Worm (Caenorhabditis elegans) whole organism, mixed stage, embryonic: ENCODE measurements around the gene prp-9.

ENCODE experiments used
- M03D4.4 ChIP-seq: sonication (generic microtip); optimal IDR thresholded peaks from 2 replicates; lab custom pipeline; 2017; ENCODE audit warnings: mild to moderate bottlenecking, missing genetic modification characterization, missing compliant biosample characterization
- blmp-1 ChIP-seq: fragments of 150-350 bp; optimal IDR thresholded peaks from 2 replicates; lab custom pipeline; 2014; ENCODE audit warnings: missing biosample characterization, missing genetic modification characterization
- ceh-39 ChIP-seq: fragments of 150-350 bp; optimal IDR thresholded peaks from 2 replicates; lab custom pipeline; 2014; ENCODE audit warnings: missing biosample characterization, missing genetic modification characterization
- ceh-43 ChIP-seq: fragments of 200-800 bp; sonication (Bioruptor generic); optimal IDR thresholded peaks from 2 replicates; lab custom pipeline; 2018; ENCODE audit warnings: mild to moderate bottlenecking, missing genetic modification characterization, moderate library complexity, missing compliant biosample characterization
- ces-1 ChIP-seq: fragments of 150-350 bp; optimal IDR thresholded peaks from 2 replicates; lab custom pipeline; 2014; ENCODE audit warnings: missing biosample characterization, missing genetic modification reagents, missing genetic modification characterization
- cnd-1 ChIP-seq: fragments of 200-800 bp; sonication (Bioruptor generic); optimal IDR thresholded peaks from 2 replicates; lab custom pipeline; 2018; ENCODE audit warnings: mild to moderate bottlenecking, missing genetic modification characterization, missing compliant biosample characterization
- elt-1 ChIP-seq: sonication (generic microtip); optimal IDR thresholded peaks from 2 replicates; lab custom pipeline; 2017; ENCODE audit warnings: missing genetic modification characterization, mild to moderate bottlenecking, missing compliant biosample characterization, antibody characterized with exemption, moderate library complexity, borderline replicate concordance; ENCODE audit not compliant: insufficient read depth
- elt-3 ChIP-seq: fragments of 150-350 bp; optimal IDR thresholded peaks from 2 replicates; lab custom pipeline; 2014; ENCODE audit warnings: missing biosample characterization, missing genetic modification characterization
- flh-1 ChIP-seq: fragments of 200-800 bp; sonication (Bioruptor generic); optimal IDR thresholded peaks from 2 replicates; lab custom pipeline; 2018; ENCODE audit warnings: mild to moderate bottlenecking, missing genetic modification characterization, moderate library complexity, missing compliant biosample characterization
- ham-2 ChIP-seq: fragments of 200-800 bp; sonication (Bioruptor generic); optimal IDR thresholded peaks from 2 replicates; lab custom pipeline; 2018; ENCODE audit warnings: mild to moderate bottlenecking, missing genetic modification characterization, missing compliant biosample characterization
- hlh-1 ChIP-seq: fragments of 150-350 bp; optimal IDR thresholded peaks from 2 replicates; lab custom pipeline; 2014; ENCODE audit warnings: missing biosample characterization, missing genetic modification reagents, missing genetic modification characterization
- lin-13 ChIP-seq: fragments of 150-350 bp; optimal IDR thresholded peaks from 2 replicates; lab custom pipeline; 2014; ENCODE audit warnings: missing biosample characterization, missing genetic modification characterization
- lin-32 ChIP-seq: fragments of 200-800 bp; sonication (Bioruptor generic); optimal IDR thresholded peaks from 2 replicates; lab custom pipeline; 2018; ENCODE audit warnings: mild to moderate bottlenecking, missing genetic modification characterization, missing compliant biosample characterization
- lsy-2 ChIP-seq: fragments of 150-350 bp; optimal IDR thresholded peaks from 2 replicates; lab custom pipeline; 2014; ENCODE audit warnings: missing biosample characterization, missing genetic modification characterization
- mab-5 ChIP-seq: fragments of 150-350 bp; optimal IDR thresholded peaks from 2 replicates; lab custom pipeline; 2014; ENCODE audit warnings: missing biosample characterization, missing genetic modification characterization
- mep-1 ChIP-seq: fragments of 150-350 bp; optimal IDR thresholded peaks from 2 replicates; lab custom pipeline; 2017; ENCODE audit warnings: missing biosample characterization, missing genetic modification reagents, missing genetic modification characterization, inconsistent platforms
- mls-2 ChIP-seq: sonication (generic microtip); optimal IDR thresholded peaks from 2 replicates; lab custom pipeline; 2016; ENCODE audit warnings: mild to moderate bottlenecking, missing genetic modification characterization, moderate library complexity, missing compliant biosample characterization
- nhr-2 ChIP-seq: fragments of 150-350 bp; optimal IDR thresholded peaks from 2 replicates; lab custom pipeline; 2014; ENCODE audit warnings: missing biosample characterization, missing genetic modification characterization
- nhr-237 ChIP-seq: fragments of 150-350 bp; optimal IDR thresholded peaks from 2 replicates; lab custom pipeline; 2014; ENCODE audit warnings: missing biosample characterization, missing genetic modification characterization
- nhr-28 ChIP-seq: fragments of 150-350 bp; optimal IDR thresholded peaks from 2 replicates; lab custom pipeline; 2014; ENCODE audit warnings: missing biosample characterization, missing genetic modification characterization
- snpc-4 ChIP-seq: fragments of 150-350 bp; optimal IDR thresholded peaks from 2 replicates; lab custom pipeline; 2014; ENCODE audit warnings: missing biosample characterization, missing genetic modification characterization
- unc-120 ChIP-seq: sonication (generic microtip); optimal IDR thresholded peaks from 2 replicates; lab custom pipeline; 2017; ENCODE audit warnings: missing genetic modification characterization, missing compliant biosample characterization; ENCODE audit not compliant: poor library complexity, severe bottlenecking
- unc-39 ChIP-seq: fragments of 150-350 bp; optimal IDR thresholded peaks from 2 replicates; lab custom pipeline; 2014; ENCODE audit warnings: missing biosample characterization, missing genetic modification characterization
- ztf-11 ChIP-seq: fragments of 150-350 bp; optimal IDR thresholded peaks from 2 replicates; lab custom pipeline; 2014; ENCODE audit warnings: missing biosample characterization, missing genetic modification characterization

The prp-9 gene

DNA sequence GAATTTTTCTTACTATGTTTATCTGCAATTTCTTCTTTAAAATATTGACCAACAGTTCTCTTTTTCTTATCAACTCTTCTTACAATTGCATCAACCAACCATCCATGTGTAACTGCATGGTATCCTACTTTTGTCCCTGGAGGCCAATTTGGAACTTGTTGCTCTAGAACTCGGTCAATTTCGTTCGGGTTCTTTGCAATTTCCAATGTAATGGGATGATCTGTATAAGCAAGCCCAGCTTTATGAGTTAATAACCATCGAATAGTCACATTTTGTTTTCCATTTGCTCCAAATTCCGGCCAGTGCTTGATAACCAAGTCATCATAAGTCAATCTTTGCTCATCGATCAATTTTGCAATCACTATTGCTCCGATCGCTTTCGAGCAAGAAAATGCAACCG, 45.9 kb downstream of the prp-9 start:
- TF ChIP-seq lsy-2, result no peak
- no peak for TF ChIP-seq ztf-11 (tag; lab: Kevin White, UChicago)
- TF ChIP-seq lin-32 (GFP tag; lab: Kevin White, UChicago), result no peak
- no peak for TF ChIP-seq blmp-1
- TF ChIP-seq ceh-39, result no peak
- no peak for TF ChIP-seq flh-1 (GFP tag; lab: Kevin White, UChicago)
- no peak for TF ChIP-seq ces-1 (GFP tag; lab: Kevin White, UChicago)
- no peak for TF ChIP-seq nhr-28
- no peak for TF ChIP-seq nhr-237 (tag; lab: Kevin White, UChicago)
- TF ChIP-seq mep-1, result no peak
- TF ChIP-seq ham-2 (GFP tag; lab: Kevin White, UChicago), result no peak
- no peak for TF ChIP-seq lin-13
- TF ChIP-seq unc-39 (tag; lab: Kevin White, UChicago), result no peak
- no peak for TF ChIP-seq ceh-43 (GFP tag; lab: Kevin White, UChicago)
- TF ChIP-seq elt-1 (tag; lab: Kevin White, UChicago), result no peak
- TF ChIP-seq hlh-1, result no peak
- no peak for TF ChIP-seq snpc-4 (tag; lab: Kevin White, UChicago)
- no peak for TF ChIP-seq unc-120 (tag; lab: Kevin White, UChicago)
- TF ChIP-seq mls-2 (tag; lab: Kevin White, UChicago), result no peak
- TF ChIP-seq cnd-1, result no peak

ce11 chrII:8475306-8475822, 49.8 kb downstream of the prp-9 start, which contains the start of the genes M05D6.1 and M05D6.3:
Gene M05D6.1 (minus strand): TSS chrII:8475406.
Gene M05D6.3 (plus strand): TSS chrII:8475772.
- no peak for TF ChIP-seq elt-3 (tag; lab: Kevin White, UChicago)
- no peak for TF ChIP-seq mab-5 (tag; lab: Kevin White, UChicago)
- TF ChIP-seq flh-1 (GFP tag; lab: Kevin White, UChicago), result no peak
- TF ChIP-seq M03D4.4 (tag; lab: Kevin White, UChicago), result no peak
- TF ChIP-seq ham-2 (GFP tag; lab: Kevin White, UChicago), result no peak
- no peak for TF ChIP-seq ces-1 (GFP tag; lab: Kevin White, UChicago)
- TF ChIP-seq ceh-39, result no peak
- TF ChIP-seq nhr-2 (tag; lab: Kevin White, UChicago), result no peak
- TF ChIP-seq, all 35 proteins: peak for 0
